Fruit fly (Drosophila melanogaster) whole organism, prepupa: ENCODE data around the gene Tcs6.

Source experiments
- Blimp-1 ChIP-seq: fragments of 200-800 bp; sonication (Bioruptor generic); optimal IDR thresholded peaks from 3 replicates; lab custom pipeline; 2017; ENCODE audit warnings: missing biosample characterization, missing genetic modification characterization, mild to moderate bottlenecking, moderate library complexity, missing genetic modification reagents
- CG15336 ChIP-seq: fragments of 200-800 bp; sonication (Bioruptor generic); IDR thresholded peaks from 2 replicates; pipeline ENCODE4 v1.3.6; 2022; ENCODE audit warnings: missing biosample characterization, missing genetic modification characterization
- CG31627 ChIP-seq: fragments of 200-800 bp; sonication (Bioruptor generic); optimal IDR thresholded peaks from 3 replicates; lab custom pipeline; 2016; ENCODE audit warnings: missing biosample characterization, missing genetic modification characterization
- CG34406 ChIP-seq: fragments of 200-800 bp; sonication (Bioruptor generic); optimal IDR thresholded peaks from 3 replicates; lab custom pipeline; 2016; ENCODE audit warnings: missing biosample characterization, missing genetic modification characterization
- Gug ChIP-seq: fragments of 200-800 bp; sonication (Bioruptor generic); IDR thresholded peaks from 2 replicates; pipeline ENCODE4 v1.3.6; 2022; ENCODE audit warnings: missing biosample characterization, missing genetic modification characterization
- Hr39 ChIP-seq: fragments of 200-800 bp; sonication (Bioruptor generic); optimal IDR thresholded peaks from 2 replicates; lab custom pipeline; 2016; ENCODE audit warnings: missing biosample characterization, missing genetic modification characterization
- Hr4 ChIP-seq: fragments of 200-800 bp; sonication (Bioruptor generic); optimal IDR thresholded peaks from 3 replicates; lab custom pipeline; 2016; ENCODE audit warnings: missing biosample characterization, missing genetic modification characterization
- Met ChIP-seq: fragments of 200-800 bp; sonication (Bioruptor generic); optimal IDR thresholded peaks from 3 replicates; lab custom pipeline; 2016; ENCODE audit warnings: missing biosample characterization, missing genetic modification characterization
- dac ChIP-seq: fragments of 200-800 bp; sonication (Bioruptor generic); optimal IDR thresholded peaks from 2 replicates; lab custom pipeline; 2017; ENCODE audit warnings: missing biosample characterization, mild to moderate bottlenecking, missing genetic modification characterization
- eg ChIP-seq: fragments of 200-800 bp; sonication (Bioruptor generic); IDR thresholded peaks from 3 replicates; pipeline ENCODE4 v1.3.6; 2022; ENCODE audit warnings: missing biosample characterization, missing genetic modification characterization
- fd59A ChIP-seq: fragments of 200-800 bp; sonication (Bioruptor generic); optimal IDR thresholded peaks from 2 replicates; lab custom pipeline; 2017; ENCODE audit warnings: missing biosample characterization, mild to moderate bottlenecking, missing genetic modification characterization, missing genetic modification reagents

dm6 chr3R:26037899-26038298 lies 20.1 kb downstream of the Tcs6 start:
- TF ChIP-seq fd59A (GFP tag; lab: Kevin White, UChicago) (no peak), CG31627 (no peak), CG15336 (no peak), Gug (GFP tag; lab: Robert Waterston, UW) (no peak), dac (GFP tag; lab: Kevin White, UChicago) (no peak), CG34406 (GFP tag; lab: Kevin White, UChicago) (no peak), eg (GFP tag; lab: Robert Waterston, UW) (no peak), Hr4 (GFP tag; lab: Kevin White, UChicago) (no peak), Hr39 (GFP tag; lab: Kevin White, UChicago) (no peak), Blimp-1 (GFP tag; lab: Kevin White, UChicago) (no peak), Met (GFP tag; lab: Kevin White, UChicago) (no peak)
